Fruit fly (Drosophila melanogaster) S2 (cell line): ENCODE measurements around the gene Nak.

Source experiments
- CG8478 ChIP-seq: fragments of >200 bp; optimal IDR thresholded peaks from 2 replicates; lab custom pipeline; 2018
- CTCF ChIP-seq, 2 experiments: fragments of >200 bp; optimal IDR thresholded peaks; 2 replicates each; lab custom pipeline; 2018

- no peak for TF ChIP-seq CTCF (optimal IDR thresholded peaks at IDR 0.05; lab: Kevin White, UChicago)
- TF ChIP-seq CG8478 (lab: Kevin White, UChicago), result no peak
These were observed 51.0 kb downstream of the Nak start for dm6 chr2L:18917584-18917983.
